Fruit fly (Drosophila melanogaster) whole organism, wandering third instar larva: ENCODE data around the gene CG11309.

Experiments
- Abd-B ChIP-seq: fragments of >200 bp; optimal IDR thresholded peaks from 2 replicates; lab custom pipeline; 2017; ENCODE audit warnings: missing biosample characterization, missing genetic modification characterization
- Mio ChIP-seq: sonication (Bioruptor generic); optimal IDR thresholded peaks from 2 replicates; lab custom pipeline; 2016; ENCODE audit warnings: missing biosample characterization, missing genetic modification characterization
- Vsx2 ChIP-seq: fragments of 200-300, 225-300 bp; sonication (Bioruptor generic); optimal IDR thresholded peaks from 2 replicates; lab custom pipeline; 2018; ENCODE audit warnings: missing biosample characterization, missing genetic modification characterization; ENCODE audit not compliant: partially characterized antibody
- dl ChIP-seq, 2 experiments: fragments of 175-275, 200-275 bp in 1 of 2; fragments of 200-275 bp in 1 of 2; sonication (Bioruptor generic); optimal IDR thresholded peaks; lab custom pipeline; 2018; ENCODE audit warnings: mild to moderate bottlenecking in 2 of 2, missing biosample characterization in 2 of 2, missing genetic modification characterization in 2 of 2, moderate library complexity in 2 of 2; ENCODE audit not compliant: partially characterized antibody in 2 of 2, insufficient read depth in 1 of 2
- dmrt93B ChIP-seq: fragments of 200-800 bp; sonication (Bioruptor generic); optimal IDR thresholded peaks from 2 replicates; lab custom pipeline; 2018; ENCODE audit warnings: missing biosample characterization, mild to moderate bottlenecking, missing genetic modification characterization
- psq ChIP-seq: fragments of 200-800 bp; sonication (Bioruptor generic); optimal IDR thresholded peaks from 3 replicates; lab custom pipeline; 2017; ENCODE audit warnings: missing biosample characterization, mild to moderate bottlenecking, missing genetic modification characterization, moderate library complexity
- sv ChIP-seq: fragments of 200-800 bp; sonication (Bioruptor generic); optimal IDR thresholded peaks from 3 replicates; lab custom pipeline; 2016; ENCODE audit warnings: missing biosample characterization, missing genetic modification characterization
- tai ChIP-seq: sonication (Bioruptor generic); optimal IDR thresholded peaks from 2 replicates; lab custom pipeline; 2016; ENCODE audit warnings: missing biosample characterization, missing genetic modification characterization

DNA sequence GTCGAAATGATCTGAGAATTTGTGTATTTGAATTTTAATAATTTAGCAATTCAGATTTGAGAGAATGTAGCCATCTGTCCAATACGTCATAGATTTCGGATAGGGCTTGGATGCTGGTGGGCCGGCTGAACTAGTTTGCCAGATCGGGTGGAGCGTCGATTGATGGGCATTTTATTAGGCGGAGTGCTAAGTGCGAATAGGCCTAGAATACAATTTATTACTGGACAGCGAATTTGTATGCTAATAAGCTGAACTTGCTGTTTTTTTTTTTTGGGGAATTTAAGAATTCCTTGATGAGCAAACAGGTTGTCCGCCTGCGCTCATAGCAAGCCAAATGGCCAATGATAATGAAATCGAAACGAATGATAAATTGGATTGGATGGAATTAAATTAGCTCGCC, 5.3 kb downstream of the CG11309 start:
- no peak for TF ChIP-seq psq (GFP tag; lab: Kevin White, UChicago)
- no peak for TF ChIP-seq Abd-B
- TF ChIP-seq tai (GFP tag; lab: Kevin White, UChicago), result no peak
- TF ChIP-seq dl (GFP tag; optimal IDR thresholded peaks at IDR 0.05; lab: Kevin White, UChicago; ENCODE audit: insufficient read depth in 1 of 2, partially characterized antibody in 2 of 2), result no peak
- TF ChIP-seq dmrt93B (GFP tag; lab: Kevin White, UChicago), result no peak
- no peak for TF ChIP-seq sv (GFP tag; lab: Kevin White, UChicago)
- no peak for TF ChIP-seq Mio (GFP tag; lab: Kevin White, UChicago)
- no peak for TF ChIP-seq Vsx2 (GFP tag; lab: Kevin White, UChicago)
